Fruit fly (Drosophila melanogaster) whole organism, embryonic: Measurements from ENCODE around the gene pygo.

ENCODE experiments used
- Asciz ChIP-seq: fragments of 200-800 bp; sonication (Bioruptor generic); optimal IDR thresholded peaks from 2 replicates; lab custom pipeline; 2017; ENCODE audit warnings: missing biosample characterization, mild to moderate bottlenecking, missing genetic modification characterization, missing genetic modification reagents
- CG11247 ChIP-seq: fragments of 200-800 bp; sonication (Bioruptor generic); IDR thresholded peaks from 2 replicates; pipeline ENCODE4 v1.3.6; 2022; ENCODE audit warnings: missing biosample characterization, missing genetic modification characterization
- CG11723 ChIP-seq: fragments of 200-800 bp; sonication (Bioruptor generic); optimal IDR thresholded peaks from 2 replicates; lab custom pipeline; 2017; ENCODE audit warnings: missing biosample characterization, mild to moderate bottlenecking, missing genetic modification characterization
- CG12391 ChIP-seq: fragments of 200-800 bp; sonication (Bioruptor generic); optimal IDR thresholded peaks from 3 replicates; lab custom pipeline; 2018; ENCODE audit warnings: missing biosample characterization, mild to moderate bottlenecking, missing genetic modification characterization, moderate library complexity
- CG12744 ChIP-seq: fragments of 200-800 bp; sonication (Bioruptor generic); optimal IDR thresholded peaks from 2 replicates; lab custom pipeline; 2016; ENCODE audit warnings: missing biosample characterization, missing genetic modification characterization
- CG13296 ChIP-seq: fragments of 200-800 bp; sonication (Bioruptor generic); optimal IDR thresholded peaks from 3 replicates; lab custom pipeline; 2018; ENCODE audit warnings: missing biosample characterization, mild to moderate bottlenecking, missing genetic modification characterization
- CG18262 ChIP-seq: fragments of 200-800 bp; optimal IDR thresholded peaks from 3 replicates; lab custom pipeline; 2019; ENCODE audit warnings: missing biosample characterization, mild to moderate bottlenecking, missing genetic modification characterization, moderate library complexity
- CG18476 ChIP-seq: fragments of 200-800 bp; sonication (Bioruptor generic); optimal IDR thresholded peaks from 2 replicates; lab custom pipeline; 2016; ENCODE audit warnings: missing biosample characterization, mild to moderate bottlenecking, missing genetic modification characterization
- CG2120 ChIP-seq: fragments of 200-800 bp; sonication (Bioruptor generic); optimal IDR thresholded peaks from 3 replicates; lab custom pipeline; 2016; ENCODE audit warnings: missing biosample characterization, missing genetic modification characterization
- CG2712 ChIP-seq: fragments of 200-800 bp; optimal IDR thresholded peaks from 3 replicates; lab custom pipeline; 2019; ENCODE audit warnings: missing biosample characterization, mild to moderate bottlenecking, missing genetic modification characterization, moderate library complexity
- CG31441 ChIP-seq: fragments of 200-800 bp; sonication (Bioruptor generic); IDR thresholded peaks from 2 replicates; pipeline ENCODE4 v1.3.6; 2022; ENCODE audit warnings: missing biosample characterization, missing genetic modification characterization
- CG34376 ChIP-seq: fragments of 200-800 bp; sonication (Bioruptor generic); optimal IDR thresholded peaks from 2 replicates; lab custom pipeline; 2018; ENCODE audit warnings: missing biosample characterization, mild to moderate bottlenecking, missing genetic modification characterization
- CG3847 ChIP-seq: fragments of 200-800 bp; sonication (Bioruptor generic); IDR thresholded peaks from 2 replicates; pipeline ENCODE4 v1.3.6; 2022; ENCODE audit warnings: missing biosample characterization, missing genetic modification characterization
- CG4328 ChIP-seq: fragments of 200-800 bp; sonication (Bioruptor generic); optimal IDR thresholded peaks from 3 replicates; lab custom pipeline; 2017; ENCODE audit warnings: missing biosample characterization, missing genetic modification reagents, missing genetic modification characterization
- CG6254 ChIP-seq: fragments of 200-800 bp; sonication (Bioruptor generic); optimal IDR thresholded peaks from 3 replicates; lab custom pipeline; 2017; ENCODE audit warnings: mild to moderate bottlenecking, missing biosample characterization, missing genetic modification reagents, missing genetic modification characterization
- CG6791 ChIP-seq: fragments of 200-800 bp; sonication (Bioruptor generic); IDR thresholded peaks from 3 replicates; pipeline ENCODE4 v1.3.6; 2022; ENCODE audit warnings: missing biosample characterization, missing genetic modification characterization; ENCODE audit not compliant: partially characterized antibody
- CG7556 ChIP-seq: fragments of 200-800 bp; sonication (Bioruptor generic); optimal IDR thresholded peaks from 2 replicates; lab custom pipeline; 2017; ENCODE audit warnings: missing biosample characterization, mild to moderate bottlenecking, missing genetic modification characterization
- CG9727 ChIP-seq: fragments of 200-800 bp; sonication (Bioruptor generic); optimal IDR thresholded peaks from 3 replicates; lab custom pipeline; 2017; ENCODE audit warnings: missing biosample characterization, mild to moderate bottlenecking, missing genetic modification characterization
- CG9797 ChIP-seq: fragments of 200-800 bp; sonication (Bioruptor generic); optimal IDR thresholded peaks from 3 replicates; lab custom pipeline; 2018; ENCODE audit warnings: missing biosample characterization, mild to moderate bottlenecking, missing genetic modification characterization
- Fer1 ChIP-seq: fragments of 200-800 bp; sonication (Bioruptor generic); optimal IDR thresholded peaks from 2 replicates; lab custom pipeline; 2017; ENCODE audit warnings: missing biosample characterization, mild to moderate bottlenecking, missing genetic modification characterization
- Fer2 ChIP-seq: fragments of 200-800 bp; sonication (Bioruptor generic); optimal IDR thresholded peaks from 2 replicates; lab custom pipeline; 2018; ENCODE audit warnings: missing biosample characterization, mild to moderate bottlenecking, missing genetic modification characterization, moderate library complexity
- GATAe ChIP-seq: fragments of 200-800 bp; sonication (Bioruptor generic); conservative IDR thresholded peaks from 2 replicates; pipeline ENCODE4 v1.3.6; 2022; ENCODE audit warnings: missing biosample characterization, missing genetic modification characterization
- HLH54F ChIP-seq: fragments of 200-800 bp; sonication (Bioruptor generic); optimal IDR thresholded peaks from 3 replicates; lab custom pipeline; 2016; ENCODE audit warnings: missing biosample characterization, missing genetic modification characterization
- Hr3 ChIP-seq: fragments of 200-800 bp; sonication (Bioruptor generic); optimal IDR thresholded peaks from 3 replicates; lab custom pipeline; 2016; ENCODE audit warnings: missing biosample characterization, missing genetic modification characterization
- Med ChIP-seq: fragments of 200-800 bp; sonication (Bioruptor generic); peaks from one replicate; lab custom pipeline; 2016; ENCODE audit warnings: missing biosample characterization, missing genetic modification characterization, mild to moderate bottlenecking, inconsistent platforms, moderate library complexity
- Mes4 ChIP-seq: fragments of 200-800 bp; sonication (Bioruptor generic); optimal IDR thresholded peaks from 2 replicates; lab custom pipeline; 2016; ENCODE audit warnings: missing biosample characterization, missing genetic modification characterization
- Oli ChIP-seq: fragments of 200-800 bp; sonication (Bioruptor generic); optimal IDR thresholded peaks from 2 replicates; lab custom pipeline; 2018; ENCODE audit warnings: missing biosample characterization, mild to moderate bottlenecking, missing genetic modification characterization, moderate library complexity
- Pdp1 ChIP-seq, 2 experiments: fragments of 200-800 bp; sonication (Bioruptor generic); optimal IDR thresholded peaks; 3 replicates each; lab custom pipeline; 2016; ENCODE audit warnings: missing biosample characterization in 2 of 2, missing genetic modification characterization in 2 of 2, mild to moderate bottlenecking in 1 of 2, moderate library complexity in 1 of 2
- Rfx ChIP-seq: fragments of 200-800 bp; sonication (Bioruptor generic); IDR thresholded peaks from 2 replicates; pipeline ENCODE4 v1.3.6; 2022; ENCODE audit warnings: missing biosample characterization, missing genetic modification characterization
- Trl ChIP-seq, 3 experiments: fragments of >200 bp in 2 of 3; fragments of 200-800 bp in 1 of 3; sonication (Bioruptor generic) in 1 of 3; optimal IDR thresholded peaks; 2 replicates in 1 of 3; 3 replicates in 2 of 3; lab custom pipeline; 2016 to 2017; ENCODE audit warnings: missing biosample characterization in 1 of 3, missing genetic modification characterization in 1 of 3
- aop ChIP-seq: fragments of 200-800 bp; sonication (Bioruptor generic); IDR thresholded peaks from 2 replicates; pipeline ENCODE4 v1.3.6; 2022; ENCODE audit warnings: missing biosample characterization, missing genetic modification characterization
- bbx ChIP-seq: fragments of 200-800 bp; sonication (Bioruptor generic); IDR thresholded peaks from 2 replicates; pipeline ENCODE4 v1.3.6; 2022; ENCODE audit warnings: missing biosample characterization, missing genetic modification characterization; ENCODE audit not compliant: partially characterized antibody
- en ChIP-seq: fragments of 200-800 bp; sonication (Bioruptor generic); optimal IDR thresholded peaks from 2 replicates; lab custom pipeline; 2016; ENCODE audit warnings: missing biosample characterization, missing genetic modification characterization
- exex ChIP-seq: fragments of 200-800 bp; sonication (Bioruptor generic); optimal IDR thresholded peaks from 4 replicates; lab custom pipeline; 2018; ENCODE audit warnings: missing biosample characterization, mild to moderate bottlenecking, missing genetic modification characterization, moderate library complexity
- fd64A ChIP-seq: fragments of 200-800 bp; sonication (Bioruptor generic); optimal IDR thresholded peaks from 3 replicates; lab custom pipeline; 2018; ENCODE audit warnings: missing biosample characterization, mild to moderate bottlenecking, missing genetic modification characterization
- her ChIP-seq: fragments of 200-800 bp; sonication (Bioruptor generic); optimal IDR thresholded peaks from 2 replicates; lab custom pipeline; 2016; ENCODE audit warnings: missing biosample characterization, missing genetic modification characterization
- hkb ChIP-seq, 2 experiments: fragments of 200-800 bp in 1 of 2; fragments of >200 bp in 1 of 2; sonication (Bioruptor generic) in 1 of 2; IDR thresholded peaks in 1 of 2; optimal IDR thresholded peaks in 1 of 2; 2 replicates each; pipeline versions ENCODE4 v1.3.6 to Lab custom; 2017 to 2022; ENCODE audit warnings: missing biosample characterization in 1 of 2, missing genetic modification characterization in 1 of 2
- klu ChIP-seq: fragments of 200-800 bp; sonication (Bioruptor generic); IDR thresholded peaks from 2 replicates; pipeline ENCODE4 v1.3.6; 2022; ENCODE audit warnings: missing biosample characterization, missing genetic modification characterization
- lola ChIP-seq, 3 experiments: fragments of >200 bp in 2 of 3; fragments of 200-800 bp in 1 of 3; sonication (Bioruptor generic) in 1 of 3; optimal IDR thresholded peaks; 2 replicates each; lab custom pipeline; 2017 to 2019; ENCODE audit warnings: missing biosample characterization in 3 of 3, missing genetic modification characterization in 3 of 3, mild to moderate bottlenecking in 1 of 3, moderate library complexity in 1 of 3
- nom ChIP-seq: fragments of 200-800 bp; sonication (Bioruptor generic); optimal IDR thresholded peaks from 2 replicates; lab custom pipeline; 2017; ENCODE audit warnings: missing biosample characterization, missing genetic modification characterization, mild to moderate bottlenecking, moderate library complexity, missing genetic modification reagents
- pum ChIP-seq: fragments of 200-800 bp; sonication (Bioruptor generic); optimal IDR thresholded peaks from 2 replicates; lab custom pipeline; 2016; ENCODE audit warnings: missing biosample characterization, missing genetic modification characterization
- salm ChIP-seq: fragments of 200-800 bp; sonication (Bioruptor generic); optimal IDR thresholded peaks from 2 replicates; lab custom pipeline; 2018; ENCODE audit warnings: missing biosample characterization, mild to moderate bottlenecking, missing genetic modification characterization
- scrt ChIP-seq: fragments of 200-800 bp; sonication (Bioruptor generic); optimal IDR thresholded peaks from 2 replicates; lab custom pipeline; 2018; ENCODE audit warnings: missing biosample characterization, mild to moderate bottlenecking, missing genetic modification characterization, moderate library complexity
- sens ChIP-seq: fragments of 200-800 bp; sonication (Bioruptor generic); peaks from one replicate; lab custom pipeline; 2016; ENCODE audit warnings: missing biosample characterization, missing genetic modification characterization
- sima ChIP-seq: fragments of 200-800 bp; sonication (Bioruptor generic); optimal IDR thresholded peaks from 2 replicates; lab custom pipeline; 2016; ENCODE audit warnings: missing biosample characterization, missing genetic modification characterization
- slbo ChIP-seq: fragments of 200-800 bp; sonication (Bioruptor generic); IDR thresholded peaks from 2 replicates; pipeline ENCODE4 v1.3.6; 2022; ENCODE audit warnings: missing biosample characterization, missing genetic modification characterization
- tna ChIP-seq: fragments of 200-800 bp; sonication (Bioruptor generic); IDR thresholded peaks from 2 replicates; pipeline ENCODE4 v1.3.6; 2022; ENCODE audit warnings: missing biosample characterization, missing genetic modification characterization; ENCODE audit not compliant: partially characterized antibody
- wdn ChIP-seq: fragments of 200-800 bp; sonication (Bioruptor generic); IDR thresholded peaks from 2 replicates; pipeline ENCODE4 v1.3.6; 2022; ENCODE audit warnings: missing biosample characterization, missing genetic modification characterization

pygo gene

dm6 chr3R:31597736-31598431 lies 17.4 kb upstream of the pygo start:
- TF ChIP-seq CG4328 (no peak), HLH54F (no peak), CG12744 (no peak), CG34376 (GFP tag; lab: Kevin White, UChicago) (peak; percentile 48), sima (GFP tag; lab: Kevin White, UChicago) (no peak), CG31441 (GFP tag; lab: Robert Waterston, UW) (no peak), CG11723 (no peak), exex (no peak), tna (GFP tag; lab: Robert Waterston, UW) (no peak), wdn (GFP tag; lab: Robert Waterston, UW) (no peak), her (GFP tag; lab: Kevin White, UChicago) (no peak), CG18262 (tag; lab: Kevin White, UChicago) (no peak), Fer2 (tag; lab: Kevin White, UChicago) (no peak), Med (GFP tag; lab: Kevin White, UChicago) (peak; percentile 1), Mes4 (no peak), CG18476 (peak; percentile 55), Asciz (GFP tag; lab: Kevin White, UChicago) (no peak), pum (GFP tag; lab: Kevin White, UChicago) (no peak), scrt (no peak), CG11247 (no peak), hkb (optimal IDR thresholded peaks at IDR 0.05; lab: Kevin White, UChicago) (no peak), hkb (GFP tag; IDR thresholded peaks at IDR 0.05; lab: Robert Waterston, UW) (0 out of 2 replicates have a peak, but pooled peaks have one; percentile 2), Fer1 (GFP tag; lab: Kevin White, UChicago) (no peak), CG13296 (GFP tag; lab: Kevin White, UChicago) (no peak), CG2120 (GFP tag; lab: Kevin White, UChicago) (no peak), Pdp1 (GFP tag; optimal IDR thresholded peaks at IDR 0.05; lab: Kevin White, UChicago) (peak in 1 of 2 experiments; percentile 91), aop (no peak), Oli (tag; lab: Kevin White, UChicago) (no peak), CG9727 (GFP tag; lab: Kevin White, UChicago) (no peak), fd64A (GFP tag; lab: Kevin White, UChicago) (no peak), Rfx (GFP tag; lab: Robert Waterston, UW) (0 out of 2 replicates have a peak, but pooled peaks have one; percentile 1), sens (GFP tag; lab: Kevin White, UChicago) (peak; percentile 54), klu (GFP tag; lab: Robert Waterston, UW) (no peak), lola (GFP tag; optimal IDR thresholded peaks at IDR 0.05; lab: Kevin White, UChicago) (no peak), en (GFP tag; lab: Kevin White, UChicago) (no peak), CG9797 (no peak), Trl (optimal IDR thresholded peaks at IDR 0.05; lab: Kevin White, UChicago) (no peak), Trl (GFP tag; optimal IDR thresholded peaks at IDR 0.05; lab: Kevin White, UChicago) (no peak), CG6254 (GFP tag; lab: Kevin White, UChicago) (no peak)

- peak; percentile 82 for TF ChIP-seq Med (GFP tag; lab: Kevin White, UChicago)
- TF ChIP-seq CG7556, result no peak
- TF ChIP-seq nom, result peak; percentile 49
- peak; percentile 84 for TF ChIP-seq CG6791
- TF ChIP-seq CG3847 (GFP tag; lab: Robert Waterston, UW), result peak; percentile 31; the same call in 1 of the 2 replicates
- peak; percentile 4 for TF ChIP-seq salm (tag; lab: Kevin White, UChicago)
- peak; percentile 9 for TF ChIP-seq CG18262 (tag; lab: Kevin White, UChicago)
- TF ChIP-seq slbo (GFP tag; lab: Robert Waterston, UW), result no peak
- TF ChIP-seq bbx (GFP tag; lab: Robert Waterston, UW), result peak; percentile 72
- TF ChIP-seq GATAe (GFP tag; lab: Robert Waterston, UW), result no peak
- TF ChIP-seq CG12391 (tag; lab: Kevin White, UChicago), result peak; percentile 54
- TF ChIP-seq Hr3 (GFP tag; lab: Kevin White, UChicago), result peak; percentile 15
- TF ChIP-seq CG2712 (tag; lab: Kevin White, UChicago), result peak; percentile 53
These were observed 15.8 kb upstream of the pygo start, which contains the start of gene RpL6 for dm6 chr3R:31596071-31596883. Gene RpL6 (minus strand): TSS chr3R:31596204.
